Fruit fly (Drosophila melanogaster): ENCODE results near the gene Ir10a.

The Ir10a gene

DNA sequence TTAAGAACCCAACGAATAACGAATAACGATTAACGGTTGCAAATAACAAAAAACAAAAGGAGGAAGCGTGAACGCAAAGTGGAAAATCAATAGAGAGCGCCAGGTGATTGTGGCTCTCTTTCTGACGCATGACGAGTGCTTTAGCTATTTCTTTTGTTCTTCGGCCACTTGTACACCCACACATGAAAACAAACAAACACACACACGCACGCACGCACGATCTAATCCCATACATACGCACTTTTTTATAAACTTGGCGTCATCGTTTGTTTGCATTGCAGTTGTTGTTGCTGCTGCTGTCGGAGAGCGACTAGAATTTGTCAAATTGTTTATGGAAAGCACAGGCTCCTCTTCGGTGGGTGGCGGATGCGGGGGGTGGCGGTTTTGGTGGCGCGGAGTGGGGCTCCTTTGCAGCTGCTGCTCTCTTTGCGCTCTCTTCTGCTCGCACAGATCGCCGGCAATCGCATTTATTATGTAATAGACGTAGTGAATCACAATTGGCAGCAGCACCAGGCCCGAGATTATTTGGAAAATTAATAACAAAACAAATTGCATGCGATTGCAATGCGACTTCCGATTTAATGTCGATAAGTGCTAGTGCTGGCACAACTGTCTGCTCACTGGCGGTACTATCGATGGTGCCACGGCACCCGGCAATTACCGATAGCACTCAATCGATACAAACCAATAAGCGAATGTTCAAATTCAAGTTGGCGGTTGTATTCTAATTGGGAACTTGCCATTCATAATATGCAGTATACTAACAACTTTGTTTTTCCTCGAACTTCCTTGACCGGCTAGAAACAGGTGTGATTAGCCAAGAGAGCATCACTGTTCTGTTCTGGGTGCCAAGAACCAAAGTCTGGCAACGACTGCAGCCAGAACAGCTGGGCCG is 28.2 kb upstream of the Ir10a start (continued):
- peak; percentile 15 for TF ChIP-seq twi (tag; optimal IDR thresholded peaks at IDR 0.05)
- TF ChIP-seq mirr (GFP tag; optimal IDR thresholded peaks at IDR 0.05) = peak; percentile 61
- no peak for TF ChIP-seq Kr (GFP tag; optimal IDR thresholded peaks at IDR 0.05)
- no peak for TF ChIP-seq Vsx1 (GFP tag; optimal IDR thresholded peaks at IDR 0.05)
- TF ChIP-seq CG1602 (GFP tag; optimal IDR thresholded peaks at IDR 0.05) = no peak
- TF ChIP-seq run (tag; optimal IDR thresholded peaks at IDR 0.05) = no peak
- TF ChIP-seq bbx (GFP tag; IDR thresholded peaks at IDR 0.05; ENCODE audit: partially characterized antibody) = peak; percentile 87
- TF ChIP-seq pum (GFP tag; optimal IDR thresholded peaks at IDR 0.05) = peak; percentile 41
- TF ChIP-seq wek (GFP tag; optimal IDR thresholded peaks at IDR 0.05) = no peak
- peak; percentile 23 for TF ChIP-seq gro (GFP tag; optimal IDR thresholded peaks at IDR 0.05)
- TF ChIP-seq HLHmδ (GFP tag; optimal IDR thresholded peaks at IDR 0.05) = no peak
- 0 out of 2 replicates have a peak, but pooled peaks have one; percentile 39 for TF ChIP-seq CG7372 (GFP tag; IDR thresholded peaks at IDR 0.05)
- no peak for TF ChIP-seq Neu2 (GFP tag; optimal IDR thresholded peaks at IDR 0.05; ENCODE audit: borderline replicate concordance)
- no peak for TF ChIP-seq gcm (GFP tag; optimal IDR thresholded peaks at IDR 0.05)
- 0 out of 2 replicates have a peak, but pooled peaks have one; percentile 10 for TF ChIP-seq HLH3B (GFP tag; IDR thresholded peaks at IDR 0.05)
- TF ChIP-seq crol (GFP tag; IDR thresholded peaks at IDR 0.05) = peak; percentile 92
- TF ChIP-seq Hey (tag; optimal IDR thresholded peaks at IDR 0.05) = peak; percentile 10
- no peak for TF ChIP-seq odd (GFP tag; optimal IDR thresholded peaks at IDR 0.05)
- TF ChIP-seq Dp (GFP tag; optimal IDR thresholded peaks at IDR 0.05) = peak; percentile 64
- TF ChIP-seq CG1603 (tag; optimal IDR thresholded peaks at IDR 0.05) = peak; percentile 89
- TF ChIP-seq CG2678 (tag; optimal IDR thresholded peaks at IDR 0.05) = peak; percentile 23
- TF ChIP-seq sim (GFP tag; IDR thresholded peaks at IDR 0.05) = no peak
- TF ChIP-seq HLH4C (GFP tag; IDR thresholded peaks at IDR 0.05; ENCODE audit: partially characterized antibody) = peak; percentile 91
- no peak for TF ChIP-seq bigmax (GFP tag; optimal IDR thresholded peaks at IDR 0.05)
- TF ChIP-seq wdn (GFP tag; IDR thresholded peaks at IDR 0.05) = no peak
- TF ChIP-seq CG10267 (tag; optimal IDR thresholded peaks at IDR 0.05) = peak; percentile 45
- TF ChIP-seq CG9876 (GFP tag; optimal IDR thresholded peaks at IDR 0.05) = peak; percentile 13
- TF ChIP-seq CG8290 (GFP tag; optimal IDR thresholded peaks at IDR 0.05) = peak; percentile 22
- peak in 1 of 2 experiments; percentile 79 for TF ChIP-seq CG8290 (tag; optimal IDR thresholded peaks at IDR 0.05)
- peak; percentile 51; the same call in 1 of the 2 replicates for TF ChIP-seq CG11247 (GFP tag; IDR thresholded peaks at IDR 0.05)
- TF ChIP-seq mam (GFP tag; optimal IDR thresholded peaks at IDR 0.05) = peak; percentile 68
- TF ChIP-seq CG4854 (GFP tag; optimal IDR thresholded peaks at IDR 0.05) = no peak
- no peak for TF ChIP-seq CG12769 (tag; optimal IDR thresholded peaks at IDR 0.05)
- no peak for TF ChIP-seq Bteb2 (GFP tag; optimal IDR thresholded peaks at IDR 0.05)
- no peak for TF ChIP-seq CG17568 (GFP tag; optimal IDR thresholded peaks at IDR 0.05)
- no peak for TF ChIP-seq pros (GFP tag; optimal IDR thresholded peaks at IDR 0.05)
- peak; percentile 68 for TF ChIP-seq hkb (optimal IDR thresholded peaks at IDR 0.05)
- TF ChIP-seq hkb (GFP tag; IDR thresholded peaks at IDR 0.05) = no peak
- TF ChIP-seq CG15269 (tag; optimal IDR thresholded peaks at IDR 0.05) = no peak
- TF ChIP-seq CG31441 (GFP tag; IDR thresholded peaks at IDR 0.05) = 0 out of 2 replicates have a peak, but pooled peaks have one; percentile 10
- TF ChIP-seq shn (GFP tag; optimal IDR thresholded peaks at IDR 0.05) = peak; percentile 45
- no peak for TF ChIP-seq CG12104 (GFP tag; optimal IDR thresholded peaks at IDR 0.05)
- TF ChIP-seq salm (tag; optimal IDR thresholded peaks at IDR 0.05) = no peak
- TF ChIP-seq cas (GFP tag; IDR thresholded peaks at IDR 0.05) = no peak
- TF ChIP-seq kay (GFP tag; optimal IDR thresholded peaks at IDR 0.05) = no peak
- peak in 1 of 2 experiments; percentile 9 for TF ChIP-seq bsh (GFP tag; optimal IDR thresholded peaks at IDR 0.05)
- no peak for TF ChIP-seq Dip2 (GFP tag; IDR thresholded peaks at IDR 0.05)
- TF ChIP-seq Lhr (GFP tag; optimal IDR thresholded peaks at IDR 0.05) = peak; percentile 19
- TF ChIP-seq Dll (GFP tag; IDR thresholded peaks at IDR 0.05; ENCODE audit: partially characterized antibody) = peak; percentile 92
